Worm (Caenorhabditis elegans): ENCODE measurements around the gene srz-64.
A peak's percentile ranks its signal among the peaks of the same experiment; 100 is the strongest.

The srz-64 gene

DNA sequence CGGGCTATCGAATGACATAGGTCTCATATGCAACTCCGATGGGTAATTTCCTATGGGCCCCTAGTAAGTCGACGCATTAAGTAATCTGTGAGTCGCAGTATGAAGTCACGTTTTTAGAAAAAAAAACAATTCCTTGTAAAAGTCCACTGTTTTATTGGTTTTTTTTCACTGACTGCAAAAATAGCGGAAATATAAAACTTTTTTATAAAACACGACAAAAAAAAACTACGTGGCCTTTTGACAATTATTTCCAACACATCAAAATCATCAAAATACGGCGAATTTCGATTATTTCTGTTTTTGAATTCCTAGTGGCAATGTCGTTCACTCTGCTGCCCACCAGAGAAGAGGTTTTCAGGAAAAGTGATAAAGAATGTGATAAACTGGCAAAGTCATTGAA is 34.4 kb downstream of the srz-64 start, which contains the start of gene clpr-2:
clpr-2 (plus strand) TSS at position 301 of the 400 bp plus-strand sequence.
- TF ChIP-seq egl-13 (tag; optimal IDR thresholded peaks at IDR 0.05): no peak
- no peak for TF ChIP-seq efl-1 (optimal IDR thresholded peaks at IDR 0.05)
- no peak for TF ChIP-seq efl-1 (GFP tag; optimal IDR thresholded peaks at IDR 0.05 in 1 of 2)
- no peak for TF ChIP-seq lin-13 (GFP tag; optimal IDR thresholded peaks at IDR 0.05)
- no peak for TF ChIP-seq ceh-90 (tag; optimal IDR thresholded peaks at IDR 0.05)
- no peak for TF ChIP-seq dpl-1 (GFP tag; optimal IDR thresholded peaks at IDR 0.05)

DNA sequence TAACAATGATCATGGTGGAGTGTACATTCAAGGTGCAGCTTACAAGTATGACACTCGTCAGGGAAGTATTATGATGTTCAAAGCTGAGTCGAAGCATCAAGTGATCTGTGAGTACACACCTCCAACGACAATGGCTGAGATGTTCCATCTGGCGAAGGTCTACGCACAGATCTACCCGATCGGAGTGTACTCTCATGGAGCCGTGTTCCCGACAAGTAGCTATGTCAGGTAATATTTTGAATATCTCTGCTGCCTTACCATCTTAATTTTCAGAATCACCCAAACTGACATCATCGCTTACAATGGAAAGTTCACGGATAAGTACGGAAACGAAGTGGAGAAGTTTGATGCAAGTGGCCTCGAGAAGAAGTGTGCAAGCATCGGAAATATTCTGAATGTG is 36.3 kb downstream of the srz-64 start:
- TF ChIP-seq sox-4 (tag; optimal IDR thresholded peaks at IDR 0.05): no peak
- TF ChIP-seq fkh-10 (GFP tag; optimal IDR thresholded peaks at IDR 0.05): no peak
- TF ChIP-seq dsc-1 (tag; optimal IDR thresholded peaks at IDR 0.05): no peak
- TF ChIP-seq nhr-20 (tag; optimal IDR thresholded peaks at IDR 0.05): no peak
- no peak for TF ChIP-seq F16B12.6 (tag; optimal IDR thresholded peaks at IDR 0.05)
- no peak for TF ChIP-seq pag-3 (tag; optimal IDR thresholded peaks at IDR 0.05; ENCODE audit: borderline replicate concordance, insufficient read depth)
- TF ChIP-seq lin-35 (GFP tag; optimal IDR thresholded peaks at IDR 0.05): no peak
- TF ChIP-seq ceh-63 (GFP tag; optimal IDR thresholded peaks at IDR 0.05): no peak

DNA sequence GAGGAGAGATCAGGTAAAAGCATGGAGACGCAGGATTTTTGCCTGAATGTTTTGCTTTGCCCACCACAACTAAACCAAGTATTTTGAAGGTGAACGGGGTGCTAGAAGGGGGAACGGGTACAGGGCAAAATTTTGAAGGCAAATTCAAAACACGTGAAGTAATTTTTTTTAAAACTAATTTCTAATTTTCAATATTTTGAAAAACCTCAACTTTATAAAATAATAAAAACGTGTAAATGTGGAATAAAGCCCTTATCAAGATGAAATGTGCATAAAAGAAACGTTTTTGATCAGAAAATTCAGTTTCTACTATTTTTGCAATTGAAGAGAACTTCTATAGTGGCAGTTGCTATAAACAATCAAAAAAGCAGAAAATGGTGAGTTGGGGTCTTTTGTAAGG is 37.4 kb downstream of the srz-64 start, which contains the start of gene clec-119:
clec-119 (plus strand) TSS at position 301 of the 400 bp plus-strand sequence.
- TF ChIP-seq elt-2 (tag; optimal IDR thresholded peaks at IDR 0.05) (no peak), fkh-10 (GFP tag; optimal IDR thresholded peaks at IDR 0.05) (no peak), nhr-20 (tag; optimal IDR thresholded peaks at IDR 0.05) (no peak), zag-1 (tag; optimal IDR thresholded peaks at IDR 0.05) (no peak), irx-1 (tag; optimal IDR thresholded peaks at IDR 0.05) (no peak), sup-37 (GFP tag; optimal IDR thresholded peaks at IDR 0.05) (no peak), lsy-2 (tag; optimal IDR thresholded peaks at IDR 0.05) (no peak), aly-2 (tag; optimal IDR thresholded peaks at IDR 0.05) (no peak), rnt-1 (tag; optimal IDR thresholded peaks at IDR 0.05) (no peak), lin-39 (tag; optimal IDR thresholded peaks at IDR 0.05) (no peak), nhr-84 (tag; optimal IDR thresholded peaks at IDR 0.05) (no peak), C16A3.4 (tag; optimal IDR thresholded peaks at IDR 0.05) (no peak), mef-2 (tag; optimal IDR thresholded peaks at IDR 0.05) (no peak), mdl-1 (tag; optimal IDR thresholded peaks at IDR 0.05) (no peak), C34B4.2 (tag; optimal IDR thresholded peaks at IDR 0.05) (no peak), unc-86 (tag; optimal IDR thresholded peaks at IDR 0.05) (no peak)

DNA sequence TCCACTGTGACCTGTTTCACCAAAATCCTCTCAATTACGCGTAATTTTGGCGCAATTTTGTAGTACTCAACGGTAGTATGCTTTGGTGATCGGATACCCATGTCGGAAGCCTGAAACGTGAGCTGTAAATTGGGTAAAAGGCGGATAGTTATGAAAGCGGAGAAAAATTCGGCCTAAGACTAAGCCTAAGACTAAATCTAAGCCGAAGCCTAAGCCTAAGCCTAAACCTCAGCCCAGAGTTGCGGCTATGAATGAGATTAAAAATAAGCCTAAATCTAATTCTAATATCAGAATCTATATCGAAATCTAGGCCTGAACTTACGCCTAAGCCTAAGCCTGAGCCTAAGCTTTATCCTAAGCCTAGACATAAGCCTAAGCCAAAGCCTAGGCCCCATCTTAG is 40.8 kb downstream of the srz-64 start, which contains the start of gene lin-42:
lin-42 (minus strand) TSS at position 101 of the 400 bp plus-strand sequence.
- TF ChIP-seq aly-2 (tag; optimal IDR thresholded peaks at IDR 0.05) (no peak), efl-3 (GFP tag; optimal IDR thresholded peaks at IDR 0.05) (no peak), fkh-8 (tag; optimal IDR thresholded peaks at IDR 0.05) (no peak), nhr-77 (tag; optimal IDR thresholded peaks at IDR 0.05) (no peak), skn-1 (tag; optimal IDR thresholded peaks at IDR 0.05) (no peak)

- TF ChIP-seq dsc-1 (tag; optimal IDR thresholded peaks at IDR 0.05) (peak; percentile 30), vab-15 (tag; optimal IDR thresholded peaks at IDR 0.05) (no peak), ceh-8 (GFP tag; optimal IDR thresholded peaks at IDR 0.05) (peak; percentile 38), grh-1 (GFP tag; IDR thresholded peaks at IDR 0.05) (peak; percentile 77), ztf-4 (tag; optimal IDR thresholded peaks at IDR 0.05) (peak; percentile 91), hlh-4 (tag; optimal IDR thresholded peaks at IDR 0.05) (no peak), efl-1 (optimal IDR thresholded peaks at IDR 0.05) (peak; percentile 56 to 78), efl-1 (GFP tag; optimal IDR thresholded peaks at IDR 0.05 in 1 of 2) (peak in 1 of 2 experiments; percentile 28), nhr-47 (tag; optimal IDR thresholded peaks at IDR 0.05) (peak; percentile 82), fkh-8 (tag; optimal IDR thresholded peaks at IDR 0.05) (peak; percentile 64), irx-1 (tag; optimal IDR thresholded peaks at IDR 0.05) (peak; percentile 26), isw-1 (GFP tag; IDR thresholded peaks at IDR 0.05) (peak; percentile 44), blmp-1 (tag; optimal IDR thresholded peaks at IDR 0.05) (peak; percentile 85), fkh-4 (tag; optimal IDR thresholded peaks at IDR 0.05; ENCODE audit: borderline replicate concordance) (no peak), pqm-1 (tag; optimal IDR thresholded peaks at IDR 0.05) (no peak), ets-5 (GFP tag; IDR thresholded peaks at IDR 0.05) (no peak), lin-39 (tag; optimal IDR thresholded peaks at IDR 0.05) (no peak), tlp-1 (tag; optimal IDR thresholded peaks at IDR 0.05) (no peak), skn-1 (tag; optimal IDR thresholded peaks at IDR 0.05) (peak; percentile 55), xbp-1 (tag; optimal IDR thresholded peaks at IDR 0.05) (peak; percentile 41), unc-86 (tag; optimal IDR thresholded peaks at IDR 0.05) (peak; percentile 70), nhr-12 (tag; optimal IDR thresholded peaks at IDR 0.05) (no peak), lin-13 (GFP tag; optimal IDR thresholded peaks at IDR 0.05) (no peak)
These were observed 46.2 kb downstream of the srz-64 start for ce11 chrII:1246855-1247259.
